Worm (Caenorhabditis elegans) whole organism, late embryonic: Measurements from ENCODE around the gene mth-2.
"Not testable (repeated sequence)": the region's sequence is repeated elsewhere in the genome, so short reads cannot be mapped to it uniquely, and the experiment has no call there.

Experiments
- F13H6.1 ChIP-seq: sonication (generic microtip); optimal IDR thresholded peaks from 2 replicates; lab custom pipeline; 2016; ENCODE audit warnings: missing genetic modification characterization, missing compliant biosample characterization
- K02D7.2 ChIP-seq: sonication (generic microtip); optimal IDR thresholded peaks from 2 replicates; lab custom pipeline; 2017; ENCODE audit warnings: mild to moderate bottlenecking, missing genetic modification characterization, missing compliant biosample characterization
- K09A11.1 ChIP-seq: sonication (generic microtip); optimal IDR thresholded peaks from 2 replicates; lab custom pipeline; 2017; ENCODE audit warnings: antibody characterized with exemption, mild to moderate bottlenecking, missing genetic modification characterization, missing compliant biosample characterization; ENCODE audit not compliant: insufficient read depth
- T23F11.4 ChIP-seq: fragments of 200-800 bp; sonication (Bioruptor generic); optimal IDR thresholded peaks from 2 replicates; lab custom pipeline; 2018; ENCODE audit warnings: mild to moderate bottlenecking, missing genetic modification characterization, missing compliant biosample characterization
- ama-1 ChIP-seq: fragments of 150-350 bp; optimal IDR thresholded peaks from 2 replicates; lab custom pipeline; 2014
- ceh-18 ChIP-seq: sonication (generic microtip); optimal IDR thresholded peaks from 2 replicates; lab custom pipeline; 2016; ENCODE audit warnings: missing genetic modification characterization, missing compliant biosample characterization
- ceh-19 ChIP-seq: fragments of 200-800 bp; sonication (Bioruptor generic); optimal IDR thresholded peaks from 2 replicates; lab custom pipeline; 2018; ENCODE audit warnings: mild to moderate bottlenecking, missing genetic modification characterization, missing compliant biosample characterization
- ceh-24 ChIP-seq: sonication (generic microtip); optimal IDR thresholded peaks from 2 replicates; lab custom pipeline; 2016; ENCODE audit warnings: mild to moderate bottlenecking, missing genetic modification characterization, missing compliant biosample characterization
- ceh-30 ChIP-seq: fragments of 150-350 bp; optimal IDR thresholded peaks from 2 replicates; lab custom pipeline; 2014; ENCODE audit warnings: missing biosample characterization, missing genetic modification characterization
- ceh-31 ChIP-seq: sonication (generic microtip); optimal IDR thresholded peaks from 2 replicates; lab custom pipeline; 2016; ENCODE audit warnings: missing genetic modification characterization, missing compliant biosample characterization
- ceh-34 ChIP-seq: sonication (generic microtip); optimal IDR thresholded peaks from 2 replicates; lab custom pipeline; 2016; ENCODE audit warnings: mild to moderate bottlenecking, missing genetic modification characterization, missing compliant biosample characterization
- ceh-6 ChIP-seq: fragments of 200-800 bp; sonication (Bioruptor generic); optimal IDR thresholded peaks from 2 replicates; lab custom pipeline; 2018; ENCODE audit warnings: mild to moderate bottlenecking, missing genetic modification characterization, missing compliant biosample characterization
- dve-1 ChIP-seq: sonication (generic microtip); optimal IDR thresholded peaks from 2 replicates; lab custom pipeline; 2017; ENCODE audit warnings: antibody characterized with exemption, mild to moderate bottlenecking, missing genetic modification characterization, missing compliant biosample characterization
- elt-2 ChIP-seq: sonication (generic microtip); optimal IDR thresholded peaks from 2 replicates; lab custom pipeline; 2016; ENCODE audit warnings: missing genetic modification reagents, missing genetic modification characterization, missing compliant biosample characterization
- ets-4 ChIP-seq: sonication (generic microtip); optimal IDR thresholded peaks from 2 replicates; lab custom pipeline; 2016; ENCODE audit warnings: missing genetic modification characterization, missing compliant biosample characterization
- eyg-1 ChIP-seq: sonication (generic microtip); optimal IDR thresholded peaks from 2 replicates; lab custom pipeline; 2016; ENCODE audit warnings: missing genotype, missing genetic modification characterization, missing compliant biosample characterization
- fkh-6 ChIP-seq: sonication (generic microtip); optimal IDR thresholded peaks from 2 replicates; lab custom pipeline; 2016; ENCODE audit warnings: missing genetic modification characterization, missing compliant biosample characterization
- gmeb-2 ChIP-seq: sonication (generic microtip); optimal IDR thresholded peaks from 2 replicates; lab custom pipeline; 2016; ENCODE audit warnings: missing genetic modification characterization, inconsistent platforms, missing compliant biosample characterization
- hlh-30 ChIP-seq: sonication (generic microtip); optimal IDR thresholded peaks from 2 replicates; lab custom pipeline; 2017; ENCODE audit warnings: antibody characterized with exemption, missing genetic modification characterization, missing compliant biosample characterization; ENCODE audit not compliant: insufficient read depth
- hlh-6 ChIP-seq: sonication (generic microtip); optimal IDR thresholded peaks from 2 replicates; lab custom pipeline; 2016; ENCODE audit warnings: missing genotype, missing genetic modification characterization, missing compliant biosample characterization
- hlh-8 ChIP-seq: sonication (generic microtip); optimal IDR thresholded peaks from 2 replicates; lab custom pipeline; 2016; ENCODE audit warnings: missing genotype, missing genetic modification characterization, missing compliant biosample characterization
- lim-6 ChIP-seq: sonication (generic microtip); optimal IDR thresholded peaks from 2 replicates; lab custom pipeline; 2016; ENCODE audit warnings: missing genetic modification characterization, missing compliant biosample characterization
- madf-2 ChIP-seq: sonication (generic microtip); optimal IDR thresholded peaks from 2 replicates; lab custom pipeline; 2017; ENCODE audit warnings: missing genetic modification characterization, missing compliant biosample characterization
- mec-3 ChIP-seq: sonication (generic microtip); optimal IDR thresholded peaks from 2 replicates; lab custom pipeline; 2016; ENCODE audit warnings: borderline replicate concordance, missing genetic modification characterization, missing compliant biosample characterization
- nfya-1 ChIP-seq: sonication (generic microtip); optimal IDR thresholded peaks from 2 replicates; lab custom pipeline; 2017; ENCODE audit warnings: missing genetic modification characterization, mild to moderate bottlenecking, missing compliant biosample characterization, antibody characterized with exemption, moderate library complexity
- nhr-11 ChIP-seq: fragments of 150-350 bp; optimal IDR thresholded peaks from 2 replicates; lab custom pipeline; 2014; ENCODE audit warnings: missing biosample characterization, missing genetic modification characterization
- nhr-232 ChIP-seq: sonication (generic microtip); optimal IDR thresholded peaks from 2 replicates; lab custom pipeline; 2016; ENCODE audit warnings: missing genetic modification characterization, missing compliant biosample characterization
- npax-4 ChIP-seq: sonication (generic microtip); optimal IDR thresholded peaks from 2 replicates; lab custom pipeline; 2016; ENCODE audit warnings: missing genetic modification characterization, missing compliant biosample characterization
- odd-2 ChIP-seq: sonication (generic microtip); optimal IDR thresholded peaks from 2 replicates; lab custom pipeline; 2017; ENCODE audit warnings: antibody characterized with exemption, mild to moderate bottlenecking, missing genetic modification characterization, missing compliant biosample characterization
- pat-9 ChIP-seq: fragments of 200-800 bp; sonication (Bioruptor generic); optimal IDR thresholded peaks from 2 replicates; lab custom pipeline; 2018; ENCODE audit warnings: mild to moderate bottlenecking, missing genetic modification characterization, moderate library complexity, missing compliant biosample characterization
- pax-1 ChIP-seq: fragments of 150-350 bp; optimal IDR thresholded peaks from 2 replicates; lab custom pipeline; 2014; ENCODE audit warnings: missing biosample characterization, missing genetic modification characterization
- pha-2 ChIP-seq: sonication (generic microtip); optimal IDR thresholded peaks from 2 replicates; lab custom pipeline; 2017; ENCODE audit warnings: mild to moderate bottlenecking, missing genetic modification characterization, missing compliant biosample characterization
- pha-4 ChIP-seq: fragments of 150-350 bp; optimal IDR thresholded peaks from 2 replicates; lab custom pipeline; 2018; ENCODE audit warnings: missing biosample characterization, missing genetic modification reagents, missing genetic modification characterization
- ref-2 ChIP-seq: sonication (generic microtip); optimal IDR thresholded peaks from 2 replicates; lab custom pipeline; 2016; ENCODE audit warnings: missing genetic modification characterization, missing compliant biosample characterization
- rnt-1 ChIP-seq: sonication (generic microtip); optimal IDR thresholded peaks from 2 replicates; lab custom pipeline; 2016; ENCODE audit warnings: missing genetic modification characterization, missing compliant biosample characterization
- sdc-2 ChIP-seq: sonication (generic microtip); optimal IDR thresholded peaks from 2 replicates; lab custom pipeline; 2016; ENCODE audit warnings: missing genotype, missing genetic modification characterization, missing compliant biosample characterization
- sox-4 ChIP-seq: sonication (generic microtip); optimal IDR thresholded peaks from 2 replicates; lab custom pipeline; 2017; ENCODE audit warnings: mild to moderate bottlenecking, missing genetic modification characterization, inconsistent platforms, missing compliant biosample characterization
- ttx-3 ChIP-seq: sonication (generic microtip); optimal IDR thresholded peaks from 2 replicates; lab custom pipeline; 2016; ENCODE audit warnings: missing genetic modification reagents, missing genetic modification characterization, missing compliant biosample characterization
- unc-3 ChIP-seq, 2 experiments: fragments of 200-800 bp in 1 of 2; sonication (Bioruptor generic) in 1 of 2; sonication (generic microtip) in 1 of 2; conservative IDR thresholded peaks in 1 of 2; optimal IDR thresholded peaks in 1 of 2; 2 replicates each; pipeline versions ENCODE4 v1.3.6 to Lab custom; 2016 to 2022; ENCODE audit warnings: missing compliant biosample characterization in 2 of 2, missing genetic modification characterization in 2 of 2, missing genetic modification reagents in 1 of 2
- unc-86 ChIP-seq: sonication (generic microtip); optimal IDR thresholded peaks from 2 replicates; lab custom pipeline; 2016; ENCODE audit warnings: missing genetic modification characterization, missing compliant biosample characterization
- zip-5 ChIP-seq: sonication (generic microtip); optimal IDR thresholded peaks from 2 replicates; lab custom pipeline; 2016; ENCODE audit warnings: missing genetic modification characterization, missing compliant biosample characterization
- ztf-16 ChIP-seq: sonication (generic microtip); optimal IDR thresholded peaks from 2 replicates; lab custom pipeline; 2017; ENCODE audit warnings: missing genetic modification characterization, missing compliant biosample characterization

Gene mth-2

DNA sequence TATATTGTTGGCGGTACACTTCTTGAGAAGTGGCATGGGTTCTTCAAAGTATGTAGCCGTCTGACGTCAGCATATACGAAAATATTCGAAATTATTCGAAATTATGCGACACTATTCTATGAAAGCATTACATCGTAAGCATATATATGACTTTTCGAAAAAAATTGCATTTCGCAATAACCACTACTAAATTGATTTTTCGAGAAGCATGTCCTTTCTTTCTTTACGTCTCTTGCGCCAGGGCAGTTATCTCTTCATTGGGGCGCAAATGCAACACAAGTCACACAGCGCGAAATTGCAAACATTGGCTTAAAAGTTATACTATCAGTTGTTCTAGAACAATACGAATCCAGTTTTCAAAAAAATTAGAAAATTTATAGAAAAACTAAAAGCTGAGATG, 20.3 kb downstream of the mth-2 start:
- no peak for TF ChIP-seq sdc-2 (tag; lab: Kevin White, UChicago)
- TF ChIP-seq sox-4 (tag; lab: Kevin White, UChicago), result no peak
- no peak for TF ChIP-seq unc-3 (GFP tag; conservative IDR thresholded peaks at IDR 0.05; lab: Robert Waterston, UW)
- no peak for TF ChIP-seq unc-3 (tag; optimal IDR thresholded peaks at IDR 0.05; lab: Kevin White, UChicago)
- TF ChIP-seq ceh-6 (GFP tag; lab: Kevin White, UChicago), result no peak
- TF ChIP-seq ceh-18 (tag; lab: Kevin White, UChicago), result no peak
- TF ChIP-seq pax-1 (tag; lab: Kevin White, UChicago), result no peak
- no peak for TF ChIP-seq odd-2 (tag; lab: Kevin White, UChicago)
- TF ChIP-seq ama-1 (lab: Kevin White, UChicago), result no peak
- TF ChIP-seq pha-2 (tag; lab: Kevin White, UChicago), result no peak
- no peak for TF ChIP-seq ztf-16 (tag; lab: Kevin White, UChicago)
- no peak for TF ChIP-seq ref-2 (tag; lab: Kevin White, UChicago)
- TF ChIP-seq ceh-34, result no peak
- TF ChIP-seq fkh-6 (tag; lab: Kevin White, UChicago), result no peak
- TF ChIP-seq nhr-11, result no peak
- TF ChIP-seq unc-86 (tag; lab: Kevin White, UChicago), result no peak
- no peak for TF ChIP-seq ttx-3 (tag; lab: Kevin White, UChicago)
- no peak for TF ChIP-seq lim-6 (tag; lab: Kevin White, UChicago)

- no peak for TF ChIP-seq elt-2 (tag; lab: Kevin White, UChicago)
- TF ChIP-seq ama-1 (lab: Kevin White, UChicago), result no peak
- no peak for TF ChIP-seq sdc-2 (tag; lab: Kevin White, UChicago)
- no peak for TF ChIP-seq ceh-30 (tag; lab: Kevin White, UChicago)
- TF ChIP-seq K02D7.2 (tag; lab: Kevin White, UChicago), result no peak
- no peak for TF ChIP-seq pat-9
- TF ChIP-seq pha-4 (tag; lab: Kevin White, UChicago), result no peak
- TF ChIP-seq npax-4 (tag; lab: Kevin White, UChicago), result no peak
- TF ChIP-seq hlh-6 (tag; lab: Kevin White, UChicago), result no peak
- no peak for TF ChIP-seq hlh-30 (tag; lab: Kevin White, UChicago)
Measured at ce11 chrII:4173398-4173797, 20.7 kb downstream of the mth-2 start, which contains the start of gene R03H10.6. Gene R03H10.6 (minus strand): TSS chrII:4173498.

DNA sequence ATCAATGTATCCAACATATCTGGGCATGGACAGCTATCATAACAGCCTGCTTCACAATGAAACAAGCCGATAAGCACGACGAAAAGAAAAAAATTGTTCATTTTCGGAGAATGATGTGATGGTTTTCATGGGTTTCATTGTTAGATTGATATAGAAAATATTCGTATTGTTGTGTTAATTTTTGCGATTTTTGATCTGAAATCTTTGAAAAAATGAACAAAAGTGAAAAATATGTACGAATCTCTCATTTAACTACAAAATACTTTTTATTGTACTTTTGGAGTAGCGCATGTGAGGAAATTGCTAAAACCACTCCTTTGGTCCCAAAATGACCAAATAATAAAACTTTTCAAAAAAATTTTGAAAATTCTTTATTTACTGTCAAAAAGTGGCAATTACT, 23.6 kb downstream of the mth-2 start, which contains the start of gene R03H10.5:
Gene R03H10.5 (minus strand): TSS at position 101 of the 400 bp plus-strand sequence.
- no peak for TF ChIP-seq madf-2 (tag; lab: Kevin White, UChicago)
- TF ChIP-seq sox-4 (tag; lab: Kevin White, UChicago), result no peak
- no peak for TF ChIP-seq hlh-6 (tag; lab: Kevin White, UChicago)
- TF ChIP-seq, all 69 proteins: peak for 0

DNA sequence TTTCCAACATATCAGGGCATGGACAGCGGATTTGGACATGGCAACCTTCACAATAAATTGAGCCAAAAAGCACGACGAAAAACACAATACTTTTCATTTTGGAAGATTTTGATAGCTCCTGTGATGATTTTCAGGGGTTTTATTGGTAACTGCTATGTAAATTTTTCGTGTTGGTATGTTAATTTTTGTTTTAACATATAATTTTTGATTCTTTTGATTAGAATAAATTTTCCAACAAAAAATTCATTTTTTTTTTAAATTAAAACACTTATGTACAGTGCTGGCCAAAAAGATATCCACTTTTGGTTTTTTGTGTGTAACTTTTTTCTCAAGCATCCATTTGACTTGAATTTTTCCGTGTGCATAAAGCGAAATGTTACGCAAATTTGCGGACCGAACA, 25.7 kb downstream of the mth-2 start, which contains the start of gene R03H10.4:
Gene R03H10.4 (minus strand): TSS at position 101 of the 400 bp plus-strand sequence.
- TF ChIP-seq pha-4 (tag; lab: Kevin White, UChicago); nhr-232; ets-4 (tag; lab: Kevin White, UChicago): not testable (repeated sequence)

DNA sequence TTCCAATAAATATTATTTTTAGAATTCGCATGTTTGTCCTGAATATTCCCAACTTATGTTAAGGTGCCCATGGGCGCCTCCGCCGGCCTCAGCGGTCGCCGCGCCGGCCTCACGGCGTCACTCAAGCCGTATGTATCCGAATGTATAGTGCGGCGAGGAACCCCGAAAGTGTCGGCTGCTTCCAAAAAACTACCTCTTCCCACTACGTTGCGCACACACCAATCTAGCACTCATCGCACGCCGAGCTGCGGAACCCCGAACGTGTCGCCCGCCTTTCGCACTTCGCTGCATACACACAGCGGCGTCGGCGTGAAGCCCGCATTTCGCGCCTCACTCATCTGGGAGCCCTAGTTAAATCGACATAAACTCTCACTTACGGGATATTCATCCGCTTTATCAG, 26.3 kb downstream of the mth-2 start:
- TF ChIP-seq nhr-232, result no peak

- no peak for TF ChIP-seq ceh-31 (tag; lab: Kevin White, UChicago)
- TF ChIP-seq rnt-1 (tag; lab: Kevin White, UChicago), result no peak
- TF ChIP-seq K09A11.1 (tag; lab: Kevin White, UChicago), result no peak
- no peak for TF ChIP-seq nfya-1 (tag; lab: Kevin White, UChicago)
- TF ChIP-seq mec-3 (tag; lab: Kevin White, UChicago), result no peak
- TF ChIP-seq fkh-6 (tag; lab: Kevin White, UChicago), result no peak
- no peak for TF ChIP-seq ets-4 (tag; lab: Kevin White, UChicago)
- TF ChIP-seq F13H6.1 (tag; lab: Kevin White, UChicago), result no peak
- TF ChIP-seq eyg-1 (tag; lab: Kevin White, UChicago), result no peak
- TF ChIP-seq gmeb-2 (tag; lab: Kevin White, UChicago), result no peak
- no peak for TF ChIP-seq hlh-8 (tag; lab: Kevin White, UChicago)
- no peak for TF ChIP-seq nhr-11
- no peak for TF ChIP-seq T23F11.4 (GFP tag; lab: Kevin White, UChicago)
- no peak for TF ChIP-seq ceh-24
- TF ChIP-seq hlh-30 (tag; lab: Kevin White, UChicago), result no peak
- no peak for TF ChIP-seq ceh-19 (GFP tag; lab: Kevin White, UChicago)
- TF ChIP-seq ceh-30 (tag; lab: Kevin White, UChicago), result no peak
- no peak for TF ChIP-seq dve-1 (tag; lab: Kevin White, UChicago)
- no peak for TF ChIP-seq zip-5 (tag; lab: Kevin White, UChicago)
Measured at ce11 chrII:4159570-4159969, 34.5 kb downstream of the mth-2 start.
